Fruit fly (Drosophila melanogaster) whole organism, embryonic: ENCODE data around the gene Hip14.
A peak's percentile ranks its signal among the peaks of the same experiment; 100 is the strongest.

Source experiments
- Aef1 ChIP-seq: fragments of 200-800 bp; sonication (Bioruptor generic); IDR thresholded peaks from 3 replicates; pipeline ENCODE4 v1.3.6; 2022; ENCODE audit warnings: missing biosample characterization, missing genetic modification characterization
- Atf-2 ChIP-seq: fragments of 200-800 bp; sonication (Bioruptor generic); optimal IDR thresholded peaks from 2 replicates; lab custom pipeline; 2016; ENCODE audit warnings: missing biosample characterization, missing genetic modification characterization
- CG10321 ChIP-seq: fragments of 200-800 bp; sonication (Bioruptor generic); IDR thresholded peaks from 2 replicates; pipeline ENCODE4 v1.3.6; 2022; ENCODE audit warnings: missing biosample characterization, missing genetic modification characterization
- CG11093 ChIP-seq: fragments of 200-800 bp; sonication (Bioruptor generic); IDR thresholded peaks from 3 replicates; pipeline ENCODE4 v1.3.6; 2022; ENCODE audit warnings: missing biosample characterization, missing genetic modification characterization
- CG11456 ChIP-seq: fragments of 200-800 bp; sonication (Bioruptor generic); IDR thresholded peaks from 3 replicates; pipeline ENCODE4 v1.3.6; 2022; ENCODE audit warnings: missing biosample characterization, missing genetic modification characterization
- CG12236 ChIP-seq: fragments of 200-800 bp; sonication (Bioruptor generic); optimal IDR thresholded peaks from 2 replicates; lab custom pipeline; 2016; ENCODE audit warnings: missing biosample characterization, missing genetic modification characterization
- CG12391 ChIP-seq: fragments of 200-800 bp; sonication (Bioruptor generic); optimal IDR thresholded peaks from 3 replicates; lab custom pipeline; 2018; ENCODE audit warnings: missing biosample characterization, mild to moderate bottlenecking, missing genetic modification characterization, moderate library complexity
- CG13424 ChIP-seq: fragments of 200-800 bp; sonication (Bioruptor generic); optimal IDR thresholded peaks from 2 replicates; lab custom pipeline; 2019; ENCODE audit warnings: missing biosample characterization, mild to moderate bottlenecking, missing genetic modification characterization, moderate library complexity
- CG15514 ChIP-seq: fragments of 200-800 bp; sonication (Bioruptor generic); optimal IDR thresholded peaks from 3 replicates; lab custom pipeline; 2017; ENCODE audit warnings: missing biosample characterization, missing genetic modification characterization, mild to moderate bottlenecking, moderate library complexity, missing genetic modification reagents
- CG17361 ChIP-seq: fragments of 200-800 bp; sonication (Bioruptor generic); IDR thresholded peaks from 3 replicates; pipeline ENCODE4 v1.3.6; 2022; ENCODE audit warnings: missing biosample characterization, missing genetic modification characterization
- CG17829 ChIP-seq: fragments of 200-800 bp; optimal IDR thresholded peaks from 2 replicates; lab custom pipeline; 2019; ENCODE audit warnings: missing biosample characterization, mild to moderate bottlenecking, missing genetic modification characterization, moderate library complexity
- CG18764 ChIP-seq: fragments of 200-800 bp; sonication (Bioruptor generic); optimal IDR thresholded peaks from 3 replicates; lab custom pipeline; 2016; ENCODE audit warnings: missing biosample characterization, missing genetic modification characterization
- CG2120 ChIP-seq: fragments of 200-800 bp; sonication (Bioruptor generic); optimal IDR thresholded peaks from 3 replicates; lab custom pipeline; 2016; ENCODE audit warnings: missing biosample characterization, missing genetic modification characterization
- CG31388 ChIP-seq: fragments of 200-800 bp; sonication (Bioruptor generic); optimal IDR thresholded peaks from 2 replicates; lab custom pipeline; 2016; ENCODE audit warnings: missing biosample characterization, missing genetic modification characterization
- CG3163 ChIP-seq: fragments of 200-800 bp; sonication (Bioruptor generic); optimal IDR thresholded peaks from 3 replicates; lab custom pipeline; 2016; ENCODE audit warnings: missing biosample characterization, missing genetic modification characterization
- CG32772 ChIP-seq: fragments of 200-800 bp; sonication (Bioruptor generic); IDR thresholded peaks from 2 replicates; pipeline ENCODE4 v1.3.6; 2022; ENCODE audit warnings: missing biosample characterization, missing genetic modification characterization
- CG3995 ChIP-seq: fragments of 200-800 bp; sonication (Bioruptor generic); optimal IDR thresholded peaks from 3 replicates; lab custom pipeline; 2016; ENCODE audit warnings: missing biosample characterization, missing genetic modification characterization
- CG4360 ChIP-seq: fragments of 200-800 bp; sonication (Bioruptor generic); IDR thresholded peaks from 2 replicates; pipeline ENCODE4 v1.3.6; 2022; ENCODE audit warnings: missing biosample characterization, missing genetic modification characterization
- CG6175 ChIP-seq: fragments of 200-800 bp; sonication (Bioruptor generic); IDR thresholded peaks from 3 replicates; pipeline ENCODE4 v1.3.6; 2022; ENCODE audit warnings: missing biosample characterization, missing genetic modification characterization
- CG6654 ChIP-seq: fragments of 200-800 bp; sonication (Bioruptor generic); optimal IDR thresholded peaks from 2 replicates; lab custom pipeline; 2017; ENCODE audit warnings: missing biosample characterization, mild to moderate bottlenecking, missing genetic modification characterization
- CG8359 ChIP-seq: fragments of 200-800 bp; sonication (Bioruptor generic); optimal IDR thresholded peaks from 2 replicates; lab custom pipeline; 2017; ENCODE audit warnings: missing biosample characterization, mild to moderate bottlenecking, missing genetic modification characterization, borderline replicate concordance
- CG8924 ChIP-seq: fragments of 200-800 bp; optimal IDR thresholded peaks from 3 replicates; lab custom pipeline; 2019; ENCODE audit warnings: missing biosample characterization, mild to moderate bottlenecking, missing genetic modification characterization, moderate library complexity
- Ets65A ChIP-seq: fragments of 200-800 bp; sonication (Bioruptor generic); peaks from one replicate; lab custom pipeline; 2016; ENCODE audit warnings: missing biosample characterization, missing genetic modification characterization
- Fer1 ChIP-seq: fragments of 200-800 bp; sonication (Bioruptor generic); optimal IDR thresholded peaks from 2 replicates; lab custom pipeline; 2017; ENCODE audit warnings: missing biosample characterization, mild to moderate bottlenecking, missing genetic modification characterization
- GATAe ChIP-seq: fragments of 200-800 bp; sonication (Bioruptor generic); conservative IDR thresholded peaks from 2 replicates; pipeline ENCODE4 v1.3.6; 2022; ENCODE audit warnings: missing biosample characterization, missing genetic modification characterization
- Mrtf ChIP-seq: fragments of 200-800 bp; sonication (Bioruptor generic); IDR thresholded peaks from 3 replicates; pipeline ENCODE4 v1.3.6; 2022; ENCODE audit warnings: missing biosample characterization, missing genetic modification characterization
- Oaz ChIP-seq: fragments of 200-800 bp; sonication (Bioruptor generic); IDR thresholded peaks from 2 replicates; pipeline ENCODE4 v1.3.6; 2022; ENCODE audit warnings: missing biosample characterization, missing genetic modification characterization
- Pdp1 ChIP-seq, 2 experiments: fragments of 200-800 bp; sonication (Bioruptor generic); optimal IDR thresholded peaks; 3 replicates each; lab custom pipeline; 2016; ENCODE audit warnings: missing biosample characterization in 2 of 2, missing genetic modification characterization in 2 of 2, mild to moderate bottlenecking in 1 of 2, moderate library complexity in 1 of 2
- Sry-β ChIP-seq: fragments of 200-800 bp; sonication (Bioruptor generic); optimal IDR thresholded peaks from 2 replicates; lab custom pipeline; 2018; ENCODE audit warnings: missing biosample characterization, mild to moderate bottlenecking, missing genetic modification characterization, moderate library complexity
- Tbp ChIP-seq: fragments of >200 bp; optimal IDR thresholded peaks from 2 replicates; lab custom pipeline; 2018; ENCODE audit warnings: missing biosample characterization, missing genetic modification characterization
- ab ChIP-seq: fragments of 200-800 bp; sonication (Bioruptor generic); optimal IDR thresholded peaks from 2 replicates; lab custom pipeline; 2016; ENCODE audit warnings: missing biosample characterization, missing genetic modification characterization
- ato ChIP-seq: fragments of 200-800 bp; sonication (Bioruptor generic); IDR thresholded peaks from 2 replicates; pipeline ENCODE4 v1.3.6; 2022; ENCODE audit warnings: missing biosample characterization, missing genetic modification characterization; ENCODE audit not compliant: partially characterized antibody
- cato ChIP-seq: fragments of 200-800 bp; sonication (Bioruptor generic); optimal IDR thresholded peaks from 2 replicates; lab custom pipeline; 2016; ENCODE audit warnings: missing biosample characterization, missing genetic modification characterization, borderline replicate concordance
- corto ChIP-seq: fragments of 200-800 bp; sonication (Bioruptor generic); optimal IDR thresholded peaks from 2 replicates; lab custom pipeline; 2016; ENCODE audit warnings: missing biosample characterization, mild to moderate bottlenecking, missing genetic modification characterization, moderate library complexity
- dan ChIP-seq: fragments of 200-800 bp; sonication (Bioruptor generic); IDR thresholded peaks from 2 replicates; pipeline ENCODE4 v1.3.6; 2022; ENCODE audit warnings: missing biosample characterization, missing genetic modification characterization
- danr ChIP-seq: fragments of 200-800 bp; sonication (Bioruptor generic); IDR thresholded peaks from 2 replicates; pipeline ENCODE4 v1.3.6; 2022; ENCODE audit warnings: missing biosample characterization, missing genetic modification characterization
- dmrt11E ChIP-seq: fragments of 200-800 bp; sonication (Bioruptor generic); optimal IDR thresholded peaks from 3 replicates; lab custom pipeline; 2018; ENCODE audit warnings: missing biosample characterization, mild to moderate bottlenecking, missing genetic modification characterization, moderate library complexity
- grn ChIP-seq: fragments of 200-800 bp; sonication (Bioruptor generic); optimal IDR thresholded peaks from 3 replicates; lab custom pipeline; 2017; ENCODE audit warnings: missing biosample characterization, missing genetic modification characterization
- insv ChIP-seq, 2 experiments: fragments of 200-800 bp; sonication (Bioruptor generic); optimal IDR thresholded peaks; 3 replicates each; lab custom pipeline; 2016 to 2018; ENCODE audit warnings: missing biosample characterization in 2 of 2, missing genetic modification characterization in 2 of 2
- lbe ChIP-seq: fragments of 200-800 bp; sonication (Bioruptor generic); optimal IDR thresholded peaks from 2 replicates; lab custom pipeline; 2016; ENCODE audit warnings: missing biosample characterization, mild to moderate bottlenecking, missing genetic modification characterization
- lola ChIP-seq, 3 experiments: fragments of >200 bp in 2 of 3; fragments of 200-800 bp in 1 of 3; sonication (Bioruptor generic) in 1 of 3; optimal IDR thresholded peaks; 2 replicates each; lab custom pipeline; 2017 to 2019; ENCODE audit warnings: missing biosample characterization in 3 of 3, missing genetic modification characterization in 3 of 3, mild to moderate bottlenecking in 1 of 3, moderate library complexity in 1 of 3
- pan ChIP-seq, 4 experiments: fragments of >200 bp in 3 of 4; fragments of 200-800 bp in 1 of 4; sonication (Bioruptor generic) in 1 of 4; optimal IDR thresholded peaks in 3 of 4; IDR thresholded peaks in 1 of 4; 2 replicates each; pipeline versions ENCODE4 v1.3.6 to Lab custom; 2017 to 2022; ENCODE audit warnings: missing biosample characterization in 2 of 4, missing genetic modification characterization in 2 of 4, mixed read lengths in 1 of 4
- pfk ChIP-seq: fragments of 200-800 bp; sonication (Bioruptor generic); optimal IDR thresholded peaks from 2 replicates; lab custom pipeline; 2018; ENCODE audit warnings: missing biosample characterization, mild to moderate bottlenecking, missing genetic modification characterization, moderate library complexity
- pita ChIP-seq: fragments of 200-800 bp; sonication (Bioruptor generic); optimal IDR thresholded peaks from 2 replicates; lab custom pipeline; 2017; ENCODE audit warnings: missing biosample characterization, mild to moderate bottlenecking, missing genetic modification characterization
- scrt ChIP-seq: fragments of 200-800 bp; sonication (Bioruptor generic); optimal IDR thresholded peaks from 2 replicates; lab custom pipeline; 2018; ENCODE audit warnings: missing biosample characterization, mild to moderate bottlenecking, missing genetic modification characterization, moderate library complexity
- trem ChIP-seq: fragments of 200-800 bp; optimal IDR thresholded peaks from 3 replicates; lab custom pipeline; 2019; ENCODE audit warnings: missing biosample characterization, mild to moderate bottlenecking, missing genetic modification characterization, moderate library complexity
- unpg ChIP-seq: fragments of 200-800 bp; sonication (Bioruptor generic); optimal IDR thresholded peaks from 3 replicates; lab custom pipeline; 2018; ENCODE audit warnings: missing biosample characterization, mild to moderate bottlenecking, missing genetic modification characterization, moderate library complexity
- vnd ChIP-seq: fragments of 200-800 bp; sonication (Bioruptor generic); IDR thresholded peaks from 3 replicates; pipeline ENCODE4 v1.3.6; 2022; ENCODE audit warnings: missing biosample characterization, missing genetic modification characterization; ENCODE audit not compliant: partially characterized antibody

Hip14 gene

dm6 chr3L:16019144-16020006 is 31.3 kb downstream of the Hip14 start:
- TF ChIP-seq CG12391 (no peak), CG8359 (GFP tag; lab: Kevin White, UChicago) (no peak), cato (no peak), danr (GFP tag; lab: Robert Waterston, UW) (no peak), Ets65A (peak; percentile 86), pan (optimal IDR thresholded peaks at IDR 0.05; lab: Kevin White, UChicago) (peak in 1 of 2 experiments; percentile 65), pan (GFP tag; optimal IDR thresholded peaks at IDR 0.05 in 1 of 2, IDR thresholded peaks at IDR 0.05 in 1 of 2) (peak in 1 of 2 experiments; percentile 66), Fer1 (GFP tag; lab: Kevin White, UChicago) (no peak), CG3163 (GFP tag; lab: Kevin White, UChicago) (no peak), Tbp (GFP tag; lab: Kevin White, UChicago) (no peak), corto (GFP tag; lab: Kevin White, UChicago) (no peak), CG2120 (no peak), Mrtf (GFP tag; lab: Robert Waterston, UW) (no peak), insv (GFP tag; optimal IDR thresholded peaks at IDR 0.05; lab: Kevin White, UChicago) (no peak), CG15514 (no peak), CG8924 (tag; lab: Kevin White, UChicago) (no peak), GATAe (no peak), CG10321 (no peak), CG12236 (GFP tag; lab: Kevin White, UChicago) (no peak), Sry-β (GFP tag; lab: Kevin White, UChicago) (no peak), CG31388 (GFP tag; lab: Kevin White, UChicago) (no peak), CG17361 (GFP tag; lab: Robert Waterston, UW) (no peak), CG17829 (tag; lab: Kevin White, UChicago) (no peak), Pdp1 (GFP tag; optimal IDR thresholded peaks at IDR 0.05; lab: Kevin White, UChicago) (no peak), scrt (GFP tag; lab: Kevin White, UChicago) (no peak), CG3995 (GFP tag; lab: Kevin White, UChicago) (no peak), pita (GFP tag; lab: Kevin White, UChicago) (no peak), CG13424 (tag; lab: Kevin White, UChicago) (no peak), ab (GFP tag; lab: Kevin White, UChicago) (no peak), vnd (GFP tag; lab: Robert Waterston, UW) (no peak), dmrt11E (peak; percentile 11), dan (GFP tag; lab: Robert Waterston, UW) (no peak), CG4360 (GFP tag; lab: Robert Waterston, UW) (peak; percentile 60), lbe (GFP tag; lab: Kevin White, UChicago) (no peak), CG32772 (GFP tag; lab: Robert Waterston, UW) (no peak), CG6654 (GFP tag; lab: Kevin White, UChicago) (no peak), trem (tag; lab: Kevin White, UChicago) (no peak), ato (GFP tag; lab: Robert Waterston, UW) (no peak), CG18764 (GFP tag; lab: Kevin White, UChicago) (no peak), CG11456 (GFP tag; lab: Robert Waterston, UW) (0 out of 3 replicates have a peak, but pooled peaks have one; percentile 59), Aef1 (GFP tag; lab: Robert Waterston, UW) (no peak), lola (GFP tag; optimal IDR thresholded peaks at IDR 0.05; lab: Kevin White, UChicago) (peak in 1 of 3 experiments; percentile 8), CG11093 (GFP tag; lab: Robert Waterston, UW) (no peak), Atf-2 (GFP tag; lab: Kevin White, UChicago) (no peak), unpg (GFP tag; lab: Kevin White, UChicago) (no peak), Oaz (GFP tag; lab: Robert Waterston, UW) (peak; percentile 28; the same call in 1 of the 2 replicates), CG6175 (GFP tag; lab: Robert Waterston, UW) (0 out of 3 replicates have a peak, but pooled peaks have one; percentile 23), grn (GFP tag; lab: Kevin White, UChicago) (no peak), pfk (GFP tag; lab: Kevin White, UChicago) (no peak)
